Fruit fly (Drosophila melanogaster) whole organism, embryonic: ENCODE data around the gene PIP82.

Experiments used
- Ada2b ChIP-seq: fragments of 200-800 bp; sonication (Bioruptor generic); IDR thresholded peaks from 2 replicates; pipeline ENCODE4 v1.3.6; 2022; ENCODE audit warnings: missing biosample characterization, missing genetic modification characterization
- Bteb2 ChIP-seq: fragments of 200-800 bp; sonication (Bioruptor generic); optimal IDR thresholded peaks from 2 replicates; lab custom pipeline; 2016; ENCODE audit warnings: missing biosample characterization, missing genetic modification characterization
- CG11085 ChIP-seq: fragments of 200-800 bp; sonication (Bioruptor generic); IDR thresholded peaks from 2 replicates; pipeline ENCODE4 v1.3.6; 2022; ENCODE audit warnings: missing biosample characterization, missing genetic modification characterization
- CG11247 ChIP-seq: fragments of 200-800 bp; sonication (Bioruptor generic); IDR thresholded peaks from 2 replicates; pipeline ENCODE4 v1.3.6; 2022; ENCODE audit warnings: missing biosample characterization, missing genetic modification characterization
- CG13775 ChIP-seq: fragments of 200-800 bp; sonication (Bioruptor generic); optimal IDR thresholded peaks from 3 replicates; lab custom pipeline; 2017; ENCODE audit warnings: missing biosample characterization, mild to moderate bottlenecking, missing genetic modification characterization
- CG14860 ChIP-seq: fragments of 200-800 bp; sonication (Bioruptor generic); IDR thresholded peaks from 3 replicates; pipeline ENCODE4 v1.3.6; 2022; ENCODE audit warnings: missing biosample characterization, missing genetic modification characterization; ENCODE audit not compliant: partially characterized antibody
- CG14965 ChIP-seq: fragments of 200-800 bp; sonication (Bioruptor generic); optimal IDR thresholded peaks from 2 replicates; lab custom pipeline; 2016; ENCODE audit warnings: missing biosample characterization, missing genetic modification characterization, borderline replicate concordance
- CG1529 ChIP-seq: fragments of 200-800 bp; sonication (Bioruptor generic); optimal IDR thresholded peaks from 3 replicates; lab custom pipeline; 2018; ENCODE audit warnings: missing biosample characterization, missing genetic modification characterization
- CG1647 ChIP-seq: fragments of 200-800 bp; sonication (Bioruptor generic); optimal IDR thresholded peaks from 3 replicates; lab custom pipeline; 2016; ENCODE audit warnings: missing biosample characterization, missing genetic modification characterization
- CG1792 ChIP-seq: fragments of 200-800 bp; sonication (Bioruptor generic); optimal IDR thresholded peaks from 2 replicates; lab custom pipeline; 2016; ENCODE audit warnings: missing biosample characterization, missing genetic modification characterization
- CG18011 ChIP-seq: fragments of 200-800 bp; sonication (Bioruptor generic); optimal IDR thresholded peaks from 2 replicates; lab custom pipeline; 2017; ENCODE audit warnings: missing biosample characterization, missing genetic modification characterization, mild to moderate bottlenecking, moderate library complexity, missing genotype
- CG2199 ChIP-seq: fragments of 200-800 bp; sonication (Bioruptor generic); IDR thresholded peaks from 3 replicates; pipeline ENCODE4 v1.3.6; 2022; ENCODE audit warnings: missing biosample characterization, missing genetic modification characterization
- CG2202 ChIP-seq: fragments of 200-800 bp; sonication (Bioruptor generic); optimal IDR thresholded peaks from 2 replicates; lab custom pipeline; 2018; ENCODE audit warnings: missing biosample characterization, mild to moderate bottlenecking, missing genetic modification characterization
- CG31441 ChIP-seq: fragments of 200-800 bp; sonication (Bioruptor generic); IDR thresholded peaks from 2 replicates; pipeline ENCODE4 v1.3.6; 2022; ENCODE audit warnings: missing biosample characterization, missing genetic modification characterization
- CG5953 ChIP-seq: fragments of 200-800 bp; sonication (Bioruptor generic); IDR thresholded peaks from 2 replicates; pipeline ENCODE4 v1.3.6; 2022; ENCODE audit warnings: missing biosample characterization, missing genetic modification characterization
- CG7928 ChIP-seq: fragments of 200-800 bp; sonication (Bioruptor generic); optimal IDR thresholded peaks from 2 replicates; lab custom pipeline; 2017; ENCODE audit warnings: missing biosample characterization, mild to moderate bottlenecking, missing genetic modification characterization
- CG9932 ChIP-seq: fragments of 200-800 bp; sonication (Bioruptor generic); IDR thresholded peaks from 2 replicates; pipeline ENCODE4 v1.3.6; 2022; ENCODE audit warnings: missing biosample characterization, missing genetic modification characterization
- Chrac-16 ChIP-seq: fragments of 200-800 bp; sonication (Bioruptor generic); optimal IDR thresholded peaks from 3 replicates; lab custom pipeline; 2016; ENCODE audit warnings: missing biosample characterization, missing genetic modification characterization
- CoRest ChIP-seq: fragments of 200-800 bp; sonication (Bioruptor generic); optimal IDR thresholded peaks from 3 replicates; lab custom pipeline; 2018; ENCODE audit warnings: missing biosample characterization, mild to moderate bottlenecking, missing genetic modification characterization, moderate library complexity
- Eip74EF ChIP-seq, 2 experiments: fragments of 200-800 bp in 1 of 2; fragments of >200 bp in 1 of 2; sonication (Bioruptor generic) in 1 of 2; optimal IDR thresholded peaks; 2 replicates each; lab custom pipeline; 2017 to 2019; ENCODE audit warnings: missing biosample characterization in 2 of 2, missing genetic modification characterization in 2 of 2, mild to moderate bottlenecking in 1 of 2, moderate library complexity in 1 of 2
- Elba2 ChIP-seq: fragments of 200-800 bp; sonication (Bioruptor generic); optimal IDR thresholded peaks from 3 replicates; lab custom pipeline; 2016; ENCODE audit warnings: missing biosample characterization, missing genetic modification characterization
- HHEX ChIP-seq: fragments of 200-800 bp; sonication (Bioruptor generic); optimal IDR thresholded peaks from 3 replicates; lab custom pipeline; 2017; ENCODE audit warnings: missing biosample characterization, mild to moderate bottlenecking, missing genetic modification characterization, missing genetic modification reagents
- Lim3 ChIP-seq: fragments of 200-800 bp; sonication (Bioruptor generic); IDR thresholded peaks from 2 replicates; pipeline ENCODE4 v1.3.6; 2022; ENCODE audit warnings: missing biosample characterization, missing genetic modification characterization
- NC2β ChIP-seq: fragments of 200-800 bp; sonication (Bioruptor generic); optimal IDR thresholded peaks from 2 replicates; lab custom pipeline; 2016; ENCODE audit warnings: missing biosample characterization, missing genetic modification characterization
- Nf-YC ChIP-seq: fragments of 200-800 bp; optimal IDR thresholded peaks from 3 replicates; lab custom pipeline; 2019; ENCODE audit warnings: missing biosample characterization, mild to moderate bottlenecking, missing genetic modification characterization, moderate library complexity
- Oaz ChIP-seq: fragments of 200-800 bp; sonication (Bioruptor generic); IDR thresholded peaks from 2 replicates; pipeline ENCODE4 v1.3.6; 2022; ENCODE audit warnings: missing biosample characterization, missing genetic modification characterization
- Six4 ChIP-seq: fragments of 200-800 bp; sonication (Bioruptor generic); optimal IDR thresholded peaks from 2 replicates; lab custom pipeline; 2016; ENCODE audit warnings: missing biosample characterization, missing genetic modification characterization
- Taf1 ChIP-seq: fragments of 200-800 bp; sonication (Bioruptor generic); IDR thresholded peaks from 2 replicates; pipeline ENCODE4 v1.3.6; 2022; ENCODE audit warnings: missing biosample characterization, missing genetic modification characterization
- Vsx1 ChIP-seq: fragments of 200-800 bp; sonication (Bioruptor generic); optimal IDR thresholded peaks from 2 replicates; lab custom pipeline; 2017; ENCODE audit warnings: missing biosample characterization, mild to moderate bottlenecking, missing genetic modification characterization, missing genetic modification reagents
- Xbp1 ChIP-seq: fragments of 200-800 bp; sonication (Bioruptor generic); optimal IDR thresholded peaks from 3 replicates; lab custom pipeline; 2016; ENCODE audit warnings: missing biosample characterization, mild to moderate bottlenecking, missing genetic modification characterization
- ab ChIP-seq: fragments of 200-800 bp; sonication (Bioruptor generic); optimal IDR thresholded peaks from 2 replicates; lab custom pipeline; 2016; ENCODE audit warnings: missing biosample characterization, missing genetic modification characterization
- az2 ChIP-seq: fragments of 200-800 bp; sonication (Bioruptor generic); optimal IDR thresholded peaks from 3 replicates; lab custom pipeline; 2016; ENCODE audit warnings: missing biosample characterization, missing genetic modification characterization
- bbx ChIP-seq: fragments of 200-800 bp; sonication (Bioruptor generic); IDR thresholded peaks from 2 replicates; pipeline ENCODE4 v1.3.6; 2022; ENCODE audit warnings: missing biosample characterization, missing genetic modification characterization; ENCODE audit not compliant: partially characterized antibody
- btn ChIP-seq: fragments of 200-800 bp; sonication (Bioruptor generic); optimal IDR thresholded peaks from 2 replicates; lab custom pipeline; 2016; ENCODE audit warnings: missing biosample characterization, missing genetic modification characterization
- chinmo ChIP-seq: fragments of 200-800 bp; sonication (Bioruptor generic); IDR thresholded peaks from 4 replicates; pipeline ENCODE4 v1.3.6; 2022; ENCODE audit warnings: missing biosample characterization, missing genetic modification characterization; ENCODE audit not compliant: partially characterized antibody
- crol ChIP-seq: fragments of 200-800 bp; sonication (Bioruptor generic); IDR thresholded peaks from 2 replicates; pipeline ENCODE4 v1.3.6; 2022; ENCODE audit warnings: missing biosample characterization, missing genetic modification characterization
- dm ChIP-seq: fragments of 200-800 bp; sonication (Bioruptor generic); optimal IDR thresholded peaks from 3 replicates; lab custom pipeline; 2016; ENCODE audit warnings: missing biosample characterization, missing genetic modification characterization
- gro ChIP-seq: fragments of 200-800 bp; sonication (Bioruptor generic); optimal IDR thresholded peaks from 2 replicates; lab custom pipeline; 2016; ENCODE audit warnings: missing biosample characterization, missing genetic modification characterization
- gsb-n ChIP-seq: fragments of 200-800 bp; sonication (Bioruptor generic); optimal IDR thresholded peaks from 3 replicates; lab custom pipeline; 2018; ENCODE audit warnings: missing biosample characterization, mild to moderate bottlenecking, missing genetic modification characterization
- her ChIP-seq: fragments of 200-800 bp; sonication (Bioruptor generic); optimal IDR thresholded peaks from 2 replicates; lab custom pipeline; 2016; ENCODE audit warnings: missing biosample characterization, missing genetic modification characterization
- kni ChIP-seq: fragments of 200-800 bp; sonication (Bioruptor generic); optimal IDR thresholded peaks from 3 replicates; lab custom pipeline; 2017; ENCODE audit warnings: mild to moderate bottlenecking, missing biosample characterization, missing genetic modification reagents, missing genetic modification characterization
- maf-S ChIP-seq: fragments of 200-800 bp; sonication (Bioruptor generic); optimal IDR thresholded peaks from 2 replicates; lab custom pipeline; 2016; ENCODE audit warnings: missing biosample characterization, missing genetic modification characterization
- nmo ChIP-seq: fragments of 200-800 bp; sonication (Bioruptor generic); optimal IDR thresholded peaks from 2 replicates; lab custom pipeline; 2018; ENCODE audit warnings: missing biosample characterization, mild to moderate bottlenecking, missing genetic modification characterization, moderate library complexity
- org-1 ChIP-seq: fragments of 200-800 bp; sonication (Bioruptor generic); optimal IDR thresholded peaks from 2 replicates; lab custom pipeline; 2017; ENCODE audit warnings: missing biosample characterization, missing genetic modification characterization
- peb ChIP-seq: fragments of 200-800 bp; sonication (Bioruptor generic); IDR thresholded peaks from 2 replicates; pipeline ENCODE4 v1.3.6; 2022; ENCODE audit warnings: missing biosample characterization, missing genetic modification characterization
- ranshi ChIP-seq: fragments of 200-800 bp; sonication (Bioruptor generic); IDR thresholded peaks from 2 replicates; pipeline ENCODE4 v1.3.6; 2022; ENCODE audit warnings: missing biosample characterization, missing genetic modification characterization
- scrt ChIP-seq: fragments of 200-800 bp; sonication (Bioruptor generic); optimal IDR thresholded peaks from 2 replicates; lab custom pipeline; 2018; ENCODE audit warnings: missing biosample characterization, mild to moderate bottlenecking, missing genetic modification characterization, moderate library complexity
- sr ChIP-seq: fragments of 200-800 bp; sonication (Bioruptor generic); IDR thresholded peaks from 3 replicates; pipeline ENCODE4 v1.3.6; 2022; ENCODE audit warnings: missing biosample characterization, missing genetic modification characterization
- tll ChIP-seq, 2 experiments: fragments of 200-800 bp in 1 of 2; fragments of >200 bp in 1 of 2; sonication (Bioruptor generic) in 1 of 2; optimal IDR thresholded peaks; 2 replicates each; lab custom pipeline; 2017 to 2019; ENCODE audit warnings: missing biosample characterization in 2 of 2, missing genetic modification characterization in 2 of 2, mild to moderate bottlenecking in 1 of 2, moderate library complexity in 1 of 2
- vnd ChIP-seq: fragments of 200-800 bp; sonication (Bioruptor generic); IDR thresholded peaks from 3 replicates; pipeline ENCODE4 v1.3.6; 2022; ENCODE audit warnings: missing biosample characterization, missing genetic modification characterization; ENCODE audit not compliant: partially characterized antibody
- yki ChIP-seq: fragments of >200 bp; optimal IDR thresholded peaks from 3 replicates; lab custom pipeline; 2018

The PIP82 gene

DNA sequence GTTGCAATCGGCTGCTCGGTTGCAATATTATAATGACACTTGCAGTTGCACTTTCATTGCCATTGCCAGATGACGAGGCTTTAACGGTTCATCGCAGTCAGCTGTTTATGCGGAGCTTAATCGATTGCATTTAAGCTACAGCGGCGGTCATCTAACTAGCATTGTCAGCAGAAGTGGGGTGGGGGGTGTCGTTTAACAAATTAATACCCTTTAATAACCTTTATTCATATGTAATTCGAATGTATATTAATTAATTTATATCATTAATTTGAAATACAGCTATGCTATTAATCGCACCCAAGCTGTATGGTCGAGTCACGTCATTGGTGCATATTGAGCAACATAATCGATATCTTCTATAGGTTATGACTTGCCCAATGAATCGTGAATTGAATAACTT lies 36.6 kb downstream of the PIP82 start (continued):
- TF ChIP-seq Taf1 (GFP tag; lab: Robert Waterston, UW) (no peak), ab (no peak), CG7928 (no peak), Xbp1 (peak; percentile 82), Six4 (GFP tag; lab: Kevin White, UChicago) (peak; percentile 74), CG11247 (GFP tag; lab: Robert Waterston, UW) (peak; percentile 72), yki (no peak), Lim3 (GFP tag; lab: Robert Waterston, UW) (0 out of 2 replicates have a peak, but pooled peaks have one; percentile 59), kni (GFP tag; lab: Kevin White, UChicago) (no peak), org-1 (GFP tag; lab: Kevin White, UChicago) (peak; percentile 65), gsb-n (peak; percentile 58), az2 (GFP tag; lab: Kevin White, UChicago) (peak; percentile 80), CG14965 (no peak), CG9932 (GFP tag; lab: Robert Waterston, UW) (0 out of 2 replicates have a peak, but pooled peaks have one; percentile 22), CG18011 (GFP tag; lab: Kevin White, UChicago) (peak; percentile 13), Bteb2 (GFP tag; lab: Kevin White, UChicago) (no peak), peb (peak; percentile 78; the same call in 1 of the 2 replicates), CG31441 (GFP tag; lab: Robert Waterston, UW) (peak; percentile 81), CG1792 (GFP tag; lab: Kevin White, UChicago) (no peak), Oaz (GFP tag; lab: Robert Waterston, UW) (peak; percentile 72), Nf-YC (tag; lab: Kevin White, UChicago) (peak; percentile 35), CG2199 (peak; percentile 36; the same call in 1 of the 3 replicates), Elba2 (no peak), Ada2b (GFP tag; lab: Robert Waterston, UW) (peak; percentile 90), Vsx1 (GFP tag; lab: Kevin White, UChicago) (peak; percentile 36), CG14860 (GFP tag; lab: Robert Waterston, UW) (no peak), ranshi (peak; percentile 74; the same call in 1 of the 2 replicates), HHEX (GFP tag; lab: Kevin White, UChicago) (peak; percentile 74), tll (GFP tag; optimal IDR thresholded peaks at IDR 0.05; lab: Kevin White, UChicago) (no peak), CG11085 (GFP tag; lab: Robert Waterston, UW) (0 out of 2 replicates have a peak, but pooled peaks have one; percentile 46), vnd (GFP tag; lab: Robert Waterston, UW) (no peak), Eip74EF (GFP tag; optimal IDR thresholded peaks at IDR 0.05; lab: Kevin White, UChicago) (peak in 1 of 2 experiments; percentile 65), Chrac-16 (peak; percentile 39), NC2β (GFP tag; lab: Kevin White, UChicago) (no peak), her (GFP tag; lab: Kevin White, UChicago) (no peak), gro (GFP tag; lab: Kevin White, UChicago) (no peak), CG13775 (GFP tag; lab: Kevin White, UChicago) (peak; percentile 49), btn (GFP tag; lab: Kevin White, UChicago) (no peak), maf-S (GFP tag; lab: Kevin White, UChicago) (no peak), bbx (GFP tag; lab: Robert Waterston, UW) (no peak), nmo (GFP tag; lab: Kevin White, UChicago) (peak; percentile 78), CG5953 (GFP tag; lab: Robert Waterston, UW) (peak; percentile 87), sr (GFP tag; lab: Robert Waterston, UW) (peak; percentile 77; the same call in 2 of the 3 replicates), dm (GFP tag; lab: Kevin White, UChicago) (no peak), CG2202 (tag; lab: Kevin White, UChicago) (no peak), scrt (peak; percentile 27), CG1529 (peak; percentile 46), crol (GFP tag; lab: Robert Waterston, UW) (peak; percentile 19; the same call in 1 of the 2 replicates), CoRest (peak; percentile 78), CG1647 (GFP tag; lab: Kevin White, UChicago) (peak; percentile 48), chinmo (GFP tag; lab: Robert Waterston, UW) (no peak)
